Worm (Caenorhabditis elegans): ENCODE results near the gene ztf-14.

- TF ChIP-seq unc-62 (GFP tag; optimal IDR thresholded peaks at IDR 0.05) (no peak), ham-2 (GFP tag; optimal IDR thresholded peaks at IDR 0.05) (no peak), nhr-12 (tag; optimal IDR thresholded peaks at IDR 0.05) (no peak), snpc-4 (tag; optimal IDR thresholded peaks at IDR 0.05) (no peak), tbx-8 (GFP tag; optimal IDR thresholded peaks at IDR 0.05) (no peak), sptf-1 (tag; optimal IDR thresholded peaks at IDR 0.05) (no peak)
These were observed 29.4 kb upstream of the ztf-14 start, which contains the start of gene M163.21 for ce11 chrX:14466532-14466931.
